Worm (Caenorhabditis elegans) whole organism, L3 larva: ENCODE results near the gene C25E10.8.

Source experiments
- R02D3.7 ChIP-seq: fragments of 150-350 bp; optimal IDR thresholded peaks from 2 replicates; lab custom pipeline; 2014; ENCODE audit warnings: missing biosample characterization, missing genetic modification characterization
- ZK546.5 ChIP-seq: sonication (generic microtip); optimal IDR thresholded peaks from 2 replicates; lab custom pipeline; 2017; ENCODE audit warnings: missing biosample characterization, missing genetic modification characterization
- aly-2 ChIP-seq: fragments of 150-350 bp; optimal IDR thresholded peaks from 2 replicates; lab custom pipeline; 2014; ENCODE audit warnings: missing biosample characterization, missing genetic modification characterization
- ama-1 ChIP-seq: fragments of 150-350 bp; optimal IDR thresholded peaks from 2 replicates; lab custom pipeline; 2018
- ceh-16 ChIP-seq: sonication (generic microtip); optimal IDR thresholded peaks from 2 replicates; lab custom pipeline; 2017; ENCODE audit warnings: missing biosample characterization, missing genetic modification characterization
- ceh-28 ChIP-seq: fragments of 150-350 bp; optimal IDR thresholded peaks from 2 replicates; lab custom pipeline; 2014; ENCODE audit warnings: missing biosample characterization, missing genetic modification reagents, missing genetic modification characterization
- ceh-82 ChIP-seq: fragments of 150-350 bp; optimal IDR thresholded peaks from 2 replicates; lab custom pipeline; 2014; ENCODE audit warnings: missing biosample characterization, missing genetic modification characterization
- ceh-9 ChIP-seq: sonication (generic microtip); optimal IDR thresholded peaks from 2 replicates; lab custom pipeline; 2018; ENCODE audit warnings: missing biosample characterization, missing genetic modification characterization
- daf-12 ChIP-seq: fragments of 150-350 bp; optimal IDR thresholded peaks from 2 replicates; lab custom pipeline; 2014; ENCODE audit warnings: missing biosample characterization, missing genetic modification reagents, missing genetic modification characterization
- elt-1 ChIP-seq: fragments of 150-350 bp; optimal IDR thresholded peaks from 2 replicates; lab custom pipeline; 2014; ENCODE audit warnings: missing biosample characterization, missing genetic modification characterization
- elt-2 ChIP-seq: sonication (generic microtip); optimal IDR thresholded peaks from 2 replicates; lab custom pipeline; 2016; ENCODE audit warnings: missing genetic modification reagents, mild to moderate bottlenecking, missing genetic modification characterization, missing compliant biosample characterization
- elt-3 ChIP-seq, 3 experiments: fragments of 150-350 bp in 1 of 3; sonication (generic microtip) in 2 of 3; optimal IDR thresholded peaks; 2 replicates in 2 of 3; 4 replicates in 1 of 3; lab custom pipeline; 2014 to 2017; ENCODE audit warnings: missing biosample characterization in 3 of 3, missing genetic modification characterization in 3 of 3
- eor-1 ChIP-seq, 2 experiments: fragments of 150-350 bp; optimal IDR thresholded peaks; 2 replicates each; lab custom pipeline; 2014 to 2018; ENCODE audit warnings: missing biosample characterization in 2 of 2, missing genetic modification characterization in 2 of 2
- fkh-2 ChIP-seq: fragments of 150-350 bp; optimal IDR thresholded peaks from 2 replicates; lab custom pipeline; 2014; ENCODE audit warnings: missing biosample characterization, missing genetic modification reagents, missing genetic modification characterization
- fos-1 ChIP-seq: fragments of 150-350 bp; optimal IDR thresholded peaks from 2 replicates; lab custom pipeline; 2014; ENCODE audit warnings: missing biosample characterization, missing genetic modification characterization
- hmg-11 ChIP-seq: sonication (generic microtip); optimal IDR thresholded peaks from 2 replicates; lab custom pipeline; 2016; ENCODE audit warnings: missing genetic modification characterization, missing compliant biosample characterization
- jun-1 ChIP-seq: fragments of 150-350 bp; optimal IDR thresholded peaks from 2 replicates; lab custom pipeline; 2014; ENCODE audit warnings: missing biosample characterization, missing genetic modification reagents, missing genetic modification characterization
- lin-15B ChIP-seq: fragments of 150-350 bp; optimal IDR thresholded peaks from 2 replicates; lab custom pipeline; 2014; ENCODE audit warnings: missing biosample characterization, missing genetic modification characterization
- lin-39 ChIP-seq: fragments of 150-350 bp; optimal IDR thresholded peaks from 2 replicates; lab custom pipeline; 2018; ENCODE audit warnings: missing biosample characterization, missing genetic modification reagents, missing genetic modification characterization
- lsy-12 ChIP-seq: sonication (generic microtip); optimal IDR thresholded peaks from 2 replicates; lab custom pipeline; 2016; ENCODE audit warnings: mild to moderate bottlenecking, missing genetic modification characterization, missing compliant biosample characterization
- mdl-1 ChIP-seq: fragments of 150-350 bp; optimal IDR thresholded peaks from 2 replicates; lab custom pipeline; 2014; ENCODE audit warnings: missing biosample characterization, missing genetic modification characterization
- mml-1 ChIP-seq: fragments of 150-350 bp; sonication (generic microtip); optimal IDR thresholded peaks from 3 replicates; lab custom pipeline; 2014; ENCODE audit warnings: missing biosample characterization, missing genetic modification characterization
- nfya-1 ChIP-seq: sonication (generic microtip); optimal IDR thresholded peaks from 2 replicates; lab custom pipeline; 2017; ENCODE audit warnings: missing genetic modification characterization, mild to moderate bottlenecking, missing compliant biosample characterization, antibody characterized with exemption, moderate library complexity; ENCODE audit not compliant: insufficient read depth
- nhr-11 ChIP-seq: fragments of 150-350 bp; optimal IDR thresholded peaks from 2 replicates; lab custom pipeline; 2014; ENCODE audit warnings: missing biosample characterization, missing genetic modification characterization
- nhr-23 ChIP-seq: fragments of 150-350 bp; optimal IDR thresholded peaks from 2 replicates; lab custom pipeline; 2014; ENCODE audit warnings: missing biosample characterization, missing genetic modification reagents, missing genetic modification characterization
- nhr-237 ChIP-seq: fragments of 150-350 bp; optimal IDR thresholded peaks from 2 replicates; lab custom pipeline; 2014; ENCODE audit warnings: missing biosample characterization, missing genetic modification characterization
- nhr-25 ChIP-seq: sonication (generic microtip); optimal IDR thresholded peaks from 2 replicates; lab custom pipeline; 2017; ENCODE audit warnings: missing biosample characterization, missing genetic modification characterization
- nhr-28 ChIP-seq: fragments of 150-350 bp; optimal IDR thresholded peaks from 2 replicates; lab custom pipeline; 2014; ENCODE audit warnings: missing biosample characterization, missing genetic modification characterization
- nhr-43 ChIP-seq: sonication (generic microtip); optimal IDR thresholded peaks from 2 replicates; lab custom pipeline; 2016; ENCODE audit warnings: mild to moderate bottlenecking, missing genetic modification characterization, missing compliant biosample characterization; ENCODE audit not compliant: poor library complexity, severe bottlenecking
- nhr-67 ChIP-seq: fragments of 150-350 bp; optimal IDR thresholded peaks from 2 replicates; lab custom pipeline; 2014; ENCODE audit warnings: missing biosample characterization, missing genetic modification characterization
- nhr-77 ChIP-seq: fragments of 150-350 bp; optimal IDR thresholded peaks from 2 replicates; lab custom pipeline; 2014; ENCODE audit warnings: missing biosample characterization, missing genetic modification characterization
- pha-4 ChIP-seq: fragments of 150-350 bp; optimal IDR thresholded peaks from 2 replicates; lab custom pipeline; 2014; ENCODE audit warnings: missing biosample characterization, missing genetic modification reagents, missing genetic modification characterization
- sea-2 ChIP-seq: fragments of 150-350 bp; sonication (generic microtip); optimal IDR thresholded peaks from 4 replicates; lab custom pipeline; 2014; ENCODE audit warnings: missing biosample characterization, missing genetic modification reagents, missing genetic modification characterization
- skn-1 ChIP-seq: fragments of 150-350 bp; optimal IDR thresholded peaks from 2 replicates; lab custom pipeline; 2014; ENCODE audit warnings: missing biosample characterization, missing genetic modification characterization
- tbx-2 ChIP-seq: sonication (generic microtip); optimal IDR thresholded peaks from 2 replicates; lab custom pipeline; 2016; ENCODE audit warnings: mild to moderate bottlenecking, missing genetic modification characterization, missing compliant biosample characterization
- unc-39 ChIP-seq: sonication (generic microtip); optimal IDR thresholded peaks from 4 replicates; lab custom pipeline; 2017; ENCODE audit warnings: missing biosample characterization, missing genetic modification characterization
- unc-62 ChIP-seq: fragments of 150-350 bp; sonication (generic microtip); optimal IDR thresholded peaks from 4 replicates; lab custom pipeline; 2014; ENCODE audit warnings: missing biosample characterization, missing genetic modification reagents, missing genetic modification characterization
- zag-1 ChIP-seq: fragments of 150-350 bp; optimal IDR thresholded peaks from 2 replicates; lab custom pipeline; 2014; ENCODE audit warnings: missing biosample characterization, missing genetic modification characterization
- ztf-11 ChIP-seq: fragments of 150-350 bp; optimal IDR thresholded peaks from 2 replicates; lab custom pipeline; 2014; ENCODE audit warnings: missing biosample characterization, missing genetic modification characterization
- ztf-4 ChIP-seq: fragments of 150-350 bp; optimal IDR thresholded peaks from 2 replicates; lab custom pipeline; 2014; ENCODE audit warnings: missing biosample characterization, missing genetic modification characterization

Gene C25E10.8

ce11 chrV:9047555-9048049 lies 6.3 kb downstream of the C25E10.8 start, which contains the start of gene C25E10.17:
TSS of gene C25E10.17 (minus strand) at chrV:9047605.
- no peak for TF ChIP-seq ztf-11 (tag; lab: Kevin White, UChicago)
- no peak for TF ChIP-seq daf-12 (tag; lab: Kevin White, UChicago)
- TF ChIP-seq mdl-1 (tag; lab: Kevin White, UChicago): no peak
- TF ChIP-seq nhr-43 (tag; lab: Kevin White, UChicago): no peak
- TF ChIP-seq nhr-11: peak; percentile 23
- no peak for TF ChIP-seq ceh-16 (tag; lab: Kevin White, UChicago)
- no peak for TF ChIP-seq lin-39
- TF ChIP-seq unc-62 (GFP tag; lab: Kevin White, UChicago): no peak

ce11 chrV:9044871-9045270 lies 9.0 kb downstream of the C25E10.8 start, which contains the start of gene nhr-30:
TSS of gene nhr-30 (plus strand) at chrV:9045171.
- TF ChIP-seq pha-4 (tag; lab: Kevin White, UChicago) (no peak), unc-39 (tag; lab: Kevin White, UChicago) (no peak), unc-62 (GFP tag; lab: Kevin White, UChicago) (no peak), nfya-1 (tag; lab: Kevin White, UChicago) (no peak), aly-2 (tag; lab: Kevin White, UChicago) (no peak), ztf-4 (tag; lab: Kevin White, UChicago) (no peak), nhr-43 (tag; lab: Kevin White, UChicago) (no peak), lsy-12 (tag; lab: Kevin White, UChicago) (no peak), eor-1 (tag; optimal IDR thresholded peaks at IDR 0.05; lab: Kevin White, UChicago) (no peak), nhr-23 (tag; lab: Kevin White, UChicago) (no peak), elt-1 (no peak), nhr-237 (tag; lab: Kevin White, UChicago) (no peak), elt-2 (tag; lab: Kevin White, UChicago) (no peak), fkh-2 (tag; lab: Kevin White, UChicago) (no peak), ama-1 (lab: Kevin White, UChicago) (no peak)

ce11 chrV:9041030-9041429 lies 12.8 kb downstream of the C25E10.8 start, which contains the start of gene cyp-33B1:
TSS of gene cyp-33B1 (plus strand) at chrV:9041330.
- TF ChIP-seq elt-1: no peak
- TF ChIP-seq mdl-1 (tag; lab: Kevin White, UChicago): no peak
- TF ChIP-seq ceh-28: no peak
- no peak for TF ChIP-seq nhr-28 (tag; lab: Kevin White, UChicago)
- TF ChIP-seq fos-1 (tag; lab: Kevin White, UChicago): no peak
- no peak for TF ChIP-seq nhr-77 (tag; lab: Kevin White, UChicago)
- TF ChIP-seq aly-2 (tag; lab: Kevin White, UChicago): no peak
- TF ChIP-seq lsy-12 (tag; lab: Kevin White, UChicago): no peak
- no peak for TF ChIP-seq unc-39 (tag; lab: Kevin White, UChicago)
- no peak for TF ChIP-seq ama-1 (lab: Kevin White, UChicago)
- no peak for TF ChIP-seq ceh-82 (tag; lab: Kevin White, UChicago)
- no peak for TF ChIP-seq mml-1
- TF ChIP-seq nhr-25 (tag; lab: Kevin White, UChicago): no peak
- no peak for TF ChIP-seq sea-2 (GFP tag; lab: Kevin White, UChicago)
- TF ChIP-seq hmg-11 (tag; lab: Kevin White, UChicago): no peak
- TF ChIP-seq nhr-67: no peak
- no peak for TF ChIP-seq ceh-9
- TF ChIP-seq R02D3.7 (tag; lab: Kevin White, UChicago): no peak

ce11 chrV:9035685-9036084 lies 18.2 kb downstream of the C25E10.8 start, which contains the start of gene srsx-34:
TSS of gene srsx-34 (plus strand) at chrV:9035985.
- TF ChIP-seq nhr-43 (tag; lab: Kevin White, UChicago): no peak
- no peak for TF ChIP-seq sea-2 (GFP tag; lab: Kevin White, UChicago)
- TF ChIP-seq ceh-82 (tag; lab: Kevin White, UChicago): no peak
- TF ChIP-seq zag-1: no peak
- no peak for TF ChIP-seq jun-1
- no peak for TF ChIP-seq nhr-11
- TF ChIP-seq hmg-11 (tag; lab: Kevin White, UChicago): no peak
- no peak for TF ChIP-seq tbx-2 (tag; lab: Kevin White, UChicago)
- no peak for TF ChIP-seq lsy-12 (tag; lab: Kevin White, UChicago)
- no peak for TF ChIP-seq ceh-16 (tag; lab: Kevin White, UChicago)
- TF ChIP-seq nhr-28 (tag; lab: Kevin White, UChicago): no peak
- no peak for TF ChIP-seq elt-3 (tag; optimal IDR thresholded peaks at IDR 0.05; lab: Kevin White, UChicago)
- no peak for TF ChIP-seq ZK546.5 (tag; lab: Kevin White, UChicago)
- no peak for TF ChIP-seq skn-1 (tag; lab: Kevin White, UChicago)
- no peak for TF ChIP-seq lin-15B
- TF ChIP-seq daf-12 (tag; lab: Kevin White, UChicago): no peak
- no peak for TF ChIP-seq nhr-67
- no peak for TF ChIP-seq aly-2 (tag; lab: Kevin White, UChicago)
